Fruit fly (Drosophila melanogaster) S2 (cell line): Measurements from ENCODE around the gene Pcif1.

ENCODE experiments used
- CG8478 ChIP-seq: fragments of >200 bp; optimal IDR thresholded peaks from 2 replicates; lab custom pipeline; 2018
- CTCF ChIP-seq, 2 experiments: fragments of >200 bp; optimal IDR thresholded peaks; 2 replicates each; lab custom pipeline; 2018

DNA sequence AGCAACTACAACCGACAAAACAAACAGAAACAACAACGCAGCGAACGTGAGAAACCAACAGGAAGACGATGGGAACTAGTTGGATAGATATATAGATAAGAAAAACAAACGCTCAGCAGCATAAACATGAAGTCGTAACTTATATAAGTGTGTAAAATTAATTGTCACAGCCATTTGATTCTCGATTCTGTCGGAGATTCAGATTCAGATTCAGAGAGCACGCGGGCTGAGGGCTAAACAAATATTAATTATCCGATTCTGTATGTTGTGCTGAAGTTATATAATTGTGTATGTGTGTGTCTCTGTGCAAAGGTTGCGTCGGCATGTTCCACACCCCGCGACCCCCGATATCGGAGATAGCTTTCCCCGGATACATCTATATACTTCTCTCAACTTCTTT lies 48.2 kb upstream of the Pcif1 start:
- no peak for TF ChIP-seq CTCF (optimal IDR thresholded peaks at IDR 0.05; lab: Kevin White, UChicago)
- no peak for TF ChIP-seq CG8478 (lab: Kevin White, UChicago)
